Worm (Caenorhabditis elegans) whole organism, midembryonic: ENCODE data around the gene srt-4.
"Not testable (repeated sequence)": the region's sequence is repeated elsewhere in the genome, so short reads cannot be mapped to it uniquely, and the experiment has no call there.

ENCODE experiments used
- T22C8.4 ChIP-seq: fragments of 200-800 bp; sonication (Bioruptor generic); IDR thresholded peaks from 2 replicates; pipeline ENCODE4 v1.3.6; 2022; ENCODE audit warnings: missing genetic modification characterization, missing compliant biosample characterization
- cog-1 ChIP-seq: sonication (generic microtip); optimal IDR thresholded peaks from 2 replicates; lab custom pipeline; 2016; ENCODE audit warnings: missing genetic modification characterization, missing compliant biosample characterization
- flt-1 ChIP-seq: fragments of 200-800 bp; sonication (Bioruptor generic); IDR thresholded peaks from 2 replicates; pipeline ENCODE4 v1.3.6; 2022; ENCODE audit warnings: missing genetic modification characterization, missing compliant biosample characterization
- klf-2 ChIP-seq: fragments of 200-800 bp; sonication (Bioruptor generic); conservative IDR thresholded peaks from 2 replicates; pipeline ENCODE4 v1.3.6; 2022; ENCODE audit warnings: missing genetic modification reagents, missing genetic modification characterization, missing compliant biosample characterization
- med-1 ChIP-seq: sonication (generic microtip); optimal IDR thresholded peaks from 2 replicates; lab custom pipeline; 2017; ENCODE audit warnings: missing genetic modification characterization, mild to moderate bottlenecking, missing compliant biosample characterization, antibody characterized with exemption, missing genetic modification reagents; ENCODE audit not compliant: insufficient read depth
- ref-1 ChIP-seq: fragments of 200-800 bp; sonication (Bioruptor generic); conservative IDR thresholded peaks from 2 replicates; pipeline ENCODE4 v1.3.6; 2022; ENCODE audit warnings: missing genetic modification reagents, missing genetic modification characterization, missing compliant biosample characterization
- tab-1 ChIP-seq: fragments of 200-800 bp; sonication (Bioruptor generic); IDR thresholded peaks from 2 replicates; pipeline ENCODE4 v1.3.6; 2022; ENCODE audit warnings: missing genetic modification characterization, missing compliant biosample characterization
- ztf-23 ChIP-seq: fragments of 200-800 bp; sonication (Bioruptor generic); IDR thresholded peaks from 2 replicates; pipeline ENCODE4 v1.3.6; 2022; ENCODE audit warnings: missing genetic modification reagents, missing genetic modification characterization, missing compliant biosample characterization
- ztf-29 ChIP-seq: fragments of 200-800 bp; sonication (Bioruptor generic); IDR thresholded peaks from 2 replicates; pipeline ENCODE4 v1.3.6; 2022; ENCODE audit warnings: missing genetic modification reagents, missing genetic modification characterization, missing compliant biosample characterization

Gene srt-4

DNA sequence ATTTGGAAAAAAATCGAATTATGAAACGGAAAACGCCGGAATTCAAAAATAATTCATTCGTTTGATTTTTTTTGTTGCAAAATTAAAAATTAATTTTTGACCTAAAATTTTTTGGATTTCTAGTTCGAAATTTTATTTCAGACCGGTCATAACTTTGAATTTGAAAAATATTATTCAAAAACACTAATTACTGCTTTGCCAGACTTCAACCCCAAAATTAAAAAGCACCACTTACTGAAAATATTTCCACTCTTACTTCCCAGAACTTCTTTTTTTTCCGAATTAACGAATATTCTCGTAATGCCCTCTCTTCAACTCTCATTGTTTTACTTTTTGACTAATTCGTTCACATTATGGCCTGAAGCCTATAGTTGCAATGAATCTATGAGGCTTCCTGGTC, at the start of gene srt-4:
Gene srt-4, plus strand, starts transcription at position 301 of the 400 bp plus-strand sequence.
- TF ChIP-seq flt-1 (no peak), ztf-23 (GFP tag; lab: Robert Waterston, UW) (no peak), tab-1 (GFP tag; lab: Robert Waterston, UW) (no peak), ztf-29 (GFP tag; lab: Robert Waterston, UW) (no peak), med-1 (GFP tag; lab: Kevin White, UChicago) (no peak)

DNA sequence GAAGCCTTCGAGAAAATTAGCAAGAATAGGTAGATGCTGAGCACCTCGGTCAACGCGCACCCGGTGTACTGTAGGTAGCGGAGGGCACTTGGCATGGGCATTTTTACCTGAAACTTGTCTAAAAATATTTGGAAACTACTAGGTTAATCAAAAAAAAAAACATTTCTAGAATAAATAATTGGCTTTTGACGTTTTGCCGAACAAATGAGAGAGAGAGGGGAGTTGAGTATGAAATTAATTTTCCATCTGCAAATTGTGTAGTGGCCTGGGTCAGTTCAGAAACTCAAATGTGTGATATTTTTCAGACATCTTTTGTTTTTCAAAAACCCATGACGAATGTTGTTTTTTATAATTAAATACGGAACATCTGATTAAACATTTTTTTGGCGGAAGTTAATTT, 41.4 kb upstream of the srt-4 start, which contains the start of gene Y45G12C.10:
Gene Y45G12C.10, minus strand, starts transcription at position 101 of the 400 bp plus-strand sequence.
- TF ChIP-seq tab-1 (GFP tag; lab: Robert Waterston, UW); flt-1; ztf-29 (GFP tag; lab: Robert Waterston, UW): not testable (repeated sequence)

DNA sequence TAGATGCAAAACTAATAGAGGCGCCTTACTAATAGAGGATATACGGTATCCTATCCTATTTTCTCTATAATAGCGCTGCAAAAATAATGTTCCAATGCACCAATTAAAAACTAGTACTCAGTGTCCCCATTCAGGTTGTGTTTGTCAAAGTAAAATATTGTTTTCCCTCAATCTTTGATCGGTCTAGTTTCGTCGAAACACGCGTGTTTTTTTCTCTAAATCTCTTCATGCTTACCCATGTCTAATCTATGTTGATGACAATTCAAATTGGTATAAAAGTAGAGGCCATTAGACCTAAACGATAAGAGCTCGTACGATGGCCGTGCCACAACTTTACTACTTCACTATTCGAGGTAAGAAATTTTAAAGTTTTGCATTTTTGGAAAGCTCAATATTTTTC, 16.3 kb upstream of the srt-4 start, which contains the start of gene gst-10:
Gene gst-10, plus strand, starts transcription at position 301 of the 400 bp plus-strand sequence.
- not testable (repeated sequence) for TF ChIP-seq tab-1 (GFP tag; lab: Robert Waterston, UW); cog-1; ref-1 (GFP tag; lab: Robert Waterston, UW)

DNA sequence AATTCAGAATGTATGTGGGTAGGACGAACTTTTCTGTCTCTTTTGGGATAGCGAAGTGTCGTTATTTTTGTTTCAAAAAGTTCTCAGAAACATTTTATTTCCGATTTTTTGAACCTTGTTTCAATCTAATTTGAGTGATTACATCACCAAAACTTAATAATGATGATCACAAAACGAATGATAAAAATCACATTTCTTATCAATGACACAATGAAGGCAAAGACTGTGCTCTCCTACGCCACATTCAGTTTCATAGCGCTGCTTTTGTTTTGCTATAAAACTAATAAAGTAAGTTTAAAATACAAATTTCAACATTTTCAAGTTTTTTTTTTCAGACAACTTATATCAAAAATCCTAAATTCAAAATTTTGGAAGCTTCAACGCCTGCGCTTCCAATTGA, 12.2 kb upstream of the srt-4 start, which contains the start of gene Y45G12C.1:
Gene Y45G12C.1, plus strand, starts transcription at position 159 of the 400 bp plus-strand sequence.
- no peak for TF ChIP-seq tab-1 (GFP tag; lab: Robert Waterston, UW)
- no peak for TF ChIP-seq ztf-29 (GFP tag; lab: Robert Waterston, UW)
- TF ChIP-seq ztf-23 (GFP tag; lab: Robert Waterston, UW): no peak
- TF ChIP-seq klf-2 (GFP tag; lab: Robert Waterston, UW): no peak
- TF ChIP-seq med-1 (GFP tag; lab: Kevin White, UChicago): no peak
- no peak for TF ChIP-seq flt-1
- no peak for TF ChIP-seq T22C8.4
- TF ChIP-seq ref-1 (GFP tag; lab: Robert Waterston, UW): no peak

ce11 chrV:2570643-2571042, 7.1 kb upstream of the srt-4 start, which contains the start of gene srj-19:
Gene srj-19 (minus strand): TSS chrV:2570743.
- TF ChIP-seq cog-1 (no peak), T22C8.4 (no peak), ref-1 (GFP tag; lab: Robert Waterston, UW) (no peak), ztf-23 (GFP tag; lab: Robert Waterston, UW) (no peak), ztf-29 (GFP tag; lab: Robert Waterston, UW) (no peak), med-1 (GFP tag; lab: Kevin White, UChicago) (no peak), tab-1 (GFP tag; lab: Robert Waterston, UW) (no peak), klf-2 (GFP tag; lab: Robert Waterston, UW) (no peak), flt-1 (no peak)

DNA sequence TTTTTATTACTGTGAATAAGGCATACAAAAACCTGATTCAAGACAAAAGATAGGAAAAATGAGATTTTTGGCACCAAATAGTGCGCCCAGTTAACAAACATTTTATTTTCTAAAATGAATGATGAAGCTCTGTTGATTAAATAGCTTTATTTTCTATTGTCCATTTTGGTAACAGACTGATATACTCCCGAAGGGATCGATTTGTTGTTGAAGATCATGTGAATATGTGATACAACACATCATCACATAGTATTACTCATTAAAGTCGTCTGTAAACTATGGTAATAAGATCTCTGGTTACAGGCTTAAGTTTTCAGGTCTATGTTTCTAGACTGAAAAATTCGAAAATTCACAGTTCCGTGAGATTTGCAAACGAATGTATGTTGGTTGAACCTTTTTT, 4.6 kb upstream of the srt-4 start, which contains the start of gene srj-20:
Gene srj-20, minus strand, starts transcription at position 101 of the 400 bp plus-strand sequence.
- no peak for TF ChIP-seq ref-1 (GFP tag; lab: Robert Waterston, UW)
- TF ChIP-seq cog-1: no peak
- TF ChIP-seq med-1 (GFP tag; lab: Kevin White, UChicago): no peak
- no peak for TF ChIP-seq klf-2 (GFP tag; lab: Robert Waterston, UW)
- no peak for TF ChIP-seq ztf-23 (GFP tag; lab: Robert Waterston, UW)
- TF ChIP-seq T22C8.4: no peak
- TF ChIP-seq flt-1: no peak
- no peak for TF ChIP-seq ztf-29 (GFP tag; lab: Robert Waterston, UW)
- no peak for TF ChIP-seq tab-1 (GFP tag; lab: Robert Waterston, UW)

ce11 chrV:2573881-2574280, 3.8 kb upstream of the srt-4 start, which contains the start of gene nhr-290:
Gene nhr-290 (plus strand): TSS chrV:2574181.
- TF ChIP-seq med-1 (GFP tag; lab: Kevin White, UChicago) (no peak), flt-1 (no peak), tab-1 (GFP tag; lab: Robert Waterston, UW) (no peak), cog-1 (no peak), ztf-23 (GFP tag; lab: Robert Waterston, UW) (no peak), ref-1 (GFP tag; lab: Robert Waterston, UW) (no peak), ztf-29 (GFP tag; lab: Robert Waterston, UW) (no peak), T22C8.4 (no peak), klf-2 (GFP tag; lab: Robert Waterston, UW) (no peak)

ce11 chrV:2575716-2576115, 2.0 kb upstream of the srt-4 start:
- TF ChIP-seq klf-2 (GFP tag; lab: Robert Waterston, UW) (no peak), tab-1 (GFP tag; lab: Robert Waterston, UW) (no peak), cog-1 (no peak), ztf-29 (GFP tag; lab: Robert Waterston, UW) (no peak), flt-1 (no peak), ztf-23 (GFP tag; lab: Robert Waterston, UW) (no peak), med-1 (GFP tag; lab: Kevin White, UChicago) (no peak), T22C8.4 (no peak), ref-1 (GFP tag; lab: Robert Waterston, UW) (no peak)

- TF ChIP-seq cog-1 (no peak), klf-2 (GFP tag; lab: Robert Waterston, UW) (no peak), T22C8.4 (no peak), tab-1 (GFP tag; lab: Robert Waterston, UW) (no peak), ref-1 (GFP tag; lab: Robert Waterston, UW) (no peak)
Measured at ce11 chrV:2580598-2580997, 2.9 kb downstream of the srt-4 start, which contains the start of gene C29G2.3. Gene C29G2.3 (plus strand): TSS chrV:2580898.

- TF ChIP-seq cog-1: no peak
- TF ChIP-seq ztf-23 (GFP tag; lab: Robert Waterston, UW): no peak
- TF ChIP-seq ztf-29 (GFP tag; lab: Robert Waterston, UW): no peak
- TF ChIP-seq klf-2 (GFP tag; lab: Robert Waterston, UW): no peak
- TF ChIP-seq med-1 (GFP tag; lab: Kevin White, UChicago): no peak
- TF ChIP-seq flt-1: no peak
- TF ChIP-seq tab-1 (GFP tag; lab: Robert Waterston, UW): no peak
- no peak for TF ChIP-seq T22C8.4
- TF ChIP-seq ref-1 (GFP tag; lab: Robert Waterston, UW): no peak
Measured at ce11 chrV:2585727-2586126, 8.0 kb downstream of the srt-4 start, which contains the start of gene C29G2.6. Gene C29G2.6 (minus strand): TSS chrV:2585908.
